Fruit fly (Drosophila melanogaster) whole organism, embryonic: Measurements from ENCODE around the gene CG5793.

Experiments
- Ada2b ChIP-seq: fragments of 200-800 bp; sonication (Bioruptor generic); IDR thresholded peaks from 2 replicates; pipeline ENCODE4 v1.3.6; 2022; ENCODE audit warnings: missing biosample characterization, missing genetic modification characterization
- Antp ChIP-seq: fragments of 200-800 bp; sonication (Bioruptor generic); optimal IDR thresholded peaks from 3 replicates; lab custom pipeline; 2016; ENCODE audit warnings: missing biosample characterization, missing genetic modification characterization
- Asciz ChIP-seq: fragments of 200-800 bp; sonication (Bioruptor generic); optimal IDR thresholded peaks from 2 replicates; lab custom pipeline; 2017; ENCODE audit warnings: missing biosample characterization, mild to moderate bottlenecking, missing genetic modification characterization, missing genetic modification reagents
- BEAF-32 ChIP-seq: fragments of 200-800 bp; sonication (Bioruptor generic); optimal IDR thresholded peaks from 3 replicates; lab custom pipeline; 2017; ENCODE audit warnings: missing biosample characterization, missing genetic modification characterization, mild to moderate bottlenecking, moderate library complexity, missing genetic modification reagents
- Bgb ChIP-seq: fragments of 200-800 bp; sonication (Bioruptor generic); IDR thresholded peaks from 2 replicates; pipeline ENCODE4 v1.3.6; 2022; ENCODE audit warnings: missing biosample characterization, missing genetic modification characterization; ENCODE audit not compliant: partially characterized antibody
- C15 ChIP-seq: fragments of 200-800 bp; sonication (Bioruptor generic); IDR thresholded peaks from 3 replicates; pipeline ENCODE4 v1.3.6; 2022; ENCODE audit warnings: missing biosample characterization, missing genetic modification characterization
- CG10209 ChIP-seq: fragments of 200-800 bp; sonication (Bioruptor generic); optimal IDR thresholded peaks from 3 replicates; lab custom pipeline; 2017; ENCODE audit warnings: missing biosample characterization, mild to moderate bottlenecking, missing genetic modification characterization, missing genetic modification reagents
- CG12219 ChIP-seq: fragments of 200-800 bp; sonication (Bioruptor generic); optimal IDR thresholded peaks from 3 replicates; lab custom pipeline; 2018; ENCODE audit warnings: missing biosample characterization, mild to moderate bottlenecking, missing genetic modification characterization
- CG12659 ChIP-seq: fragments of 200-800 bp; sonication (Bioruptor generic); optimal IDR thresholded peaks from 3 replicates; lab custom pipeline; 2017; ENCODE audit warnings: mild to moderate bottlenecking, missing biosample characterization, missing genetic modification reagents, missing genetic modification characterization
- CG13624 ChIP-seq: fragments of 200-800 bp; sonication (Bioruptor generic); optimal IDR thresholded peaks from 2 replicates; lab custom pipeline; 2016; ENCODE audit warnings: missing biosample characterization, missing genetic modification characterization
- CG13775 ChIP-seq: fragments of 200-800 bp; sonication (Bioruptor generic); optimal IDR thresholded peaks from 3 replicates; lab custom pipeline; 2017; ENCODE audit warnings: missing biosample characterization, mild to moderate bottlenecking, missing genetic modification characterization
- CG1647 ChIP-seq: fragments of 200-800 bp; sonication (Bioruptor generic); optimal IDR thresholded peaks from 3 replicates; lab custom pipeline; 2016; ENCODE audit warnings: missing biosample characterization, missing genetic modification characterization
- CG16815 ChIP-seq: fragments of 200-800 bp; sonication (Bioruptor generic); optimal IDR thresholded peaks from 3 replicates; lab custom pipeline; 2017; ENCODE audit warnings: missing biosample characterization, mild to moderate bottlenecking, missing genetic modification characterization
- CG1792 ChIP-seq: fragments of 200-800 bp; sonication (Bioruptor generic); optimal IDR thresholded peaks from 2 replicates; lab custom pipeline; 2016; ENCODE audit warnings: missing biosample characterization, missing genetic modification characterization
- CG32772 ChIP-seq: fragments of 200-800 bp; sonication (Bioruptor generic); IDR thresholded peaks from 2 replicates; pipeline ENCODE4 v1.3.6; 2022; ENCODE audit warnings: missing biosample characterization, missing genetic modification characterization
- CG3281 ChIP-seq: fragments of 200-800 bp; sonication (Bioruptor generic); optimal IDR thresholded peaks from 3 replicates; lab custom pipeline; 2017; ENCODE audit warnings: missing biosample characterization, mild to moderate bottlenecking, missing genetic modification characterization
- CG4328 ChIP-seq: fragments of 200-800 bp; sonication (Bioruptor generic); optimal IDR thresholded peaks from 3 replicates; lab custom pipeline; 2017; ENCODE audit warnings: missing biosample characterization, missing genetic modification reagents, missing genetic modification characterization
- CG4360 ChIP-seq: fragments of 200-800 bp; sonication (Bioruptor generic); IDR thresholded peaks from 2 replicates; pipeline ENCODE4 v1.3.6; 2022; ENCODE audit warnings: missing biosample characterization, missing genetic modification characterization
- CG7357 ChIP-seq: fragments of 200-800 bp; sonication (Bioruptor generic); IDR thresholded peaks from 3 replicates; pipeline ENCODE4 v1.3.6; 2022; ENCODE audit warnings: missing biosample characterization, missing genetic modification characterization
- CG8944 ChIP-seq: fragments of 200-800 bp; sonication (Bioruptor generic); optimal IDR thresholded peaks from 3 replicates; lab custom pipeline; 2016; ENCODE audit warnings: missing biosample characterization, missing genetic modification characterization
- CG9797 ChIP-seq: fragments of 200-800 bp; sonication (Bioruptor generic); optimal IDR thresholded peaks from 3 replicates; lab custom pipeline; 2018; ENCODE audit warnings: missing biosample characterization, mild to moderate bottlenecking, missing genetic modification characterization
- CoRest ChIP-seq: fragments of 200-800 bp; sonication (Bioruptor generic); optimal IDR thresholded peaks from 3 replicates; lab custom pipeline; 2018; ENCODE audit warnings: missing biosample characterization, mild to moderate bottlenecking, missing genetic modification characterization, moderate library complexity
- Dbx ChIP-seq: fragments of 200-800 bp; sonication (Bioruptor generic); IDR thresholded peaks from 3 replicates; pipeline ENCODE4 v1.3.6; 2022; ENCODE audit warnings: missing biosample characterization, missing genetic modification characterization
- Deaf1 ChIP-seq: fragments of 200-800 bp; optimal IDR thresholded peaks from 3 replicates; lab custom pipeline; 2019; ENCODE audit warnings: missing biosample characterization, mild to moderate bottlenecking, missing genetic modification characterization, moderate library complexity
- Dref ChIP-seq: fragments of 200-800 bp; sonication (Bioruptor generic); IDR thresholded peaks from 2 replicates; pipeline ENCODE4 v1.3.6; 2022; ENCODE audit warnings: missing biosample characterization, missing genetic modification characterization
- Drgx ChIP-seq: fragments of 200-800 bp; sonication (Bioruptor generic); IDR thresholded peaks from 2 replicates; pipeline ENCODE4 v1.3.6; 2022; ENCODE audit warnings: missing biosample characterization, missing genetic modification characterization
- Ets97D ChIP-seq: fragments of 200-800 bp; sonication (Bioruptor generic); optimal IDR thresholded peaks from 3 replicates; lab custom pipeline; 2016; ENCODE audit warnings: missing biosample characterization, missing genetic modification characterization
- Fer3 ChIP-seq: fragments of 200-800 bp; sonication (Bioruptor generic); optimal IDR thresholded peaks from 2 replicates; lab custom pipeline; 2018; ENCODE audit warnings: missing biosample characterization, mild to moderate bottlenecking, missing genetic modification characterization, moderate library complexity
- GATAe ChIP-seq: fragments of 200-800 bp; sonication (Bioruptor generic); conservative IDR thresholded peaks from 2 replicates; pipeline ENCODE4 v1.3.6; 2022; ENCODE audit warnings: missing biosample characterization, missing genetic modification characterization
- H2.0 ChIP-seq: fragments of 200-800 bp; sonication (Bioruptor generic); IDR thresholded peaks from 2 replicates; pipeline ENCODE4 v1.3.6; 2022; ENCODE audit warnings: missing biosample characterization, missing genetic modification characterization
- Hmr ChIP-seq: fragments of 200-800 bp; sonication (Bioruptor generic); optimal IDR thresholded peaks from 3 replicates; lab custom pipeline; 2017; ENCODE audit warnings: mild to moderate bottlenecking, missing biosample characterization, missing genetic modification reagents, missing genetic modification characterization
- Hr51 ChIP-seq, 2 experiments: fragments of 200-800 bp; sonication (Bioruptor generic); optimal IDR thresholded peaks; 2 replicates in 1 of 2; 3 replicates in 1 of 2; lab custom pipeline; 2016 to 2018; ENCODE audit warnings: missing biosample characterization in 2 of 2, missing genetic modification characterization in 2 of 2, mild to moderate bottlenecking in 1 of 2, moderate library complexity in 1 of 2
- Jarid2 ChIP-seq: fragments of 200-800 bp; sonication (Bioruptor generic); optimal IDR thresholded peaks from 3 replicates; lab custom pipeline; 2017; ENCODE audit warnings: mild to moderate bottlenecking, missing biosample characterization, missing genetic modification reagents, missing genetic modification characterization
- Ptx1 ChIP-seq: fragments of 200-800 bp; sonication (Bioruptor generic); IDR thresholded peaks from 2 replicates; pipeline ENCODE4 v1.3.6; 2022; ENCODE audit warnings: missing biosample characterization, missing genetic modification characterization
- Ravus ChIP-seq: fragments of 200-800 bp; sonication (Bioruptor generic); IDR thresholded peaks from 2 replicates; pipeline ENCODE4 v1.3.6; 2022; ENCODE audit warnings: missing biosample characterization, missing genetic modification characterization
- Sin3A ChIP-seq: fragments of >200 bp; optimal IDR thresholded peaks from 2 replicates; lab custom pipeline; 2018
- Xrp1 ChIP-seq: fragments of 200-800 bp; sonication (Bioruptor generic); IDR thresholded peaks from 2 replicates; pipeline ENCODE4 v1.3.6; 2022; ENCODE audit warnings: missing biosample characterization, missing genetic modification characterization
- aop ChIP-seq: fragments of 200-800 bp; sonication (Bioruptor generic); IDR thresholded peaks from 2 replicates; pipeline ENCODE4 v1.3.6; 2022; ENCODE audit warnings: missing biosample characterization, missing genetic modification characterization
- az2 ChIP-seq: fragments of 200-800 bp; sonication (Bioruptor generic); optimal IDR thresholded peaks from 3 replicates; lab custom pipeline; 2016; ENCODE audit warnings: missing biosample characterization, missing genetic modification characterization
- cwo ChIP-seq: fragments of 200-800 bp; sonication (Bioruptor generic); optimal IDR thresholded peaks from 3 replicates; lab custom pipeline; 2017; ENCODE audit warnings: missing biosample characterization, missing genetic modification characterization, mild to moderate bottlenecking, moderate library complexity, missing genetic modification reagents
- eve ChIP-seq, 2 experiments: fragments of >200 bp; optimal IDR thresholded peaks; 2 replicates each; lab custom pipeline; 2017; ENCODE audit warnings: missing biosample characterization in 2 of 2, missing genetic modification characterization in 2 of 2
- gfzf ChIP-seq: fragments of 200-800 bp; sonication (Bioruptor generic); optimal IDR thresholded peaks from 2 replicates; lab custom pipeline; 2016; ENCODE audit warnings: missing biosample characterization, mild to moderate bottlenecking, missing genetic modification characterization, moderate library complexity
- jing ChIP-seq: fragments of 200-800 bp; sonication (Bioruptor generic); optimal IDR thresholded peaks from 2 replicates; lab custom pipeline; 2018; ENCODE audit warnings: missing biosample characterization, mild to moderate bottlenecking, missing genetic modification characterization
- pho ChIP-seq: fragments of 200-800 bp; sonication (Bioruptor generic); optimal IDR thresholded peaks from 2 replicates; lab custom pipeline; 2016; ENCODE audit warnings: missing biosample characterization, missing genetic modification characterization
- run ChIP-seq: fragments of 200-800 bp; sonication (Bioruptor generic); optimal IDR thresholded peaks from 3 replicates; lab custom pipeline; 2018; ENCODE audit warnings: missing biosample characterization, mild to moderate bottlenecking, missing genetic modification characterization
- salm ChIP-seq: fragments of 200-800 bp; sonication (Bioruptor generic); optimal IDR thresholded peaks from 2 replicates; lab custom pipeline; 2018; ENCODE audit warnings: missing biosample characterization, mild to moderate bottlenecking, missing genetic modification characterization
- seq ChIP-seq: fragments of 200-800 bp; sonication (Bioruptor generic); IDR thresholded peaks from 2 replicates; pipeline ENCODE4 v1.3.6; 2022; ENCODE audit warnings: missing biosample characterization, missing genetic modification characterization
- sna ChIP-seq: fragments of 200-800 bp; sonication (Bioruptor generic); IDR thresholded peaks from 2 replicates; pipeline ENCODE4 v1.3.6; 2022; ENCODE audit warnings: missing biosample characterization, missing genetic modification characterization; ENCODE audit not compliant: partially characterized antibody
- stwl ChIP-seq: fragments of 200-800 bp; sonication (Bioruptor generic); optimal IDR thresholded peaks from 3 replicates; lab custom pipeline; 2018; ENCODE audit warnings: missing biosample characterization, mild to moderate bottlenecking, missing genetic modification characterization, moderate library complexity
- wdn ChIP-seq: fragments of 200-800 bp; sonication (Bioruptor generic); IDR thresholded peaks from 2 replicates; pipeline ENCODE4 v1.3.6; 2022; ENCODE audit warnings: missing biosample characterization, missing genetic modification characterization
- zfh2 ChIP-seq: fragments of 200-800 bp; sonication (Bioruptor generic); optimal IDR thresholded peaks from 2 replicates; lab custom pipeline; 2016; ENCODE audit warnings: missing biosample characterization, missing genetic modification characterization

The CG5793 gene

DNA sequence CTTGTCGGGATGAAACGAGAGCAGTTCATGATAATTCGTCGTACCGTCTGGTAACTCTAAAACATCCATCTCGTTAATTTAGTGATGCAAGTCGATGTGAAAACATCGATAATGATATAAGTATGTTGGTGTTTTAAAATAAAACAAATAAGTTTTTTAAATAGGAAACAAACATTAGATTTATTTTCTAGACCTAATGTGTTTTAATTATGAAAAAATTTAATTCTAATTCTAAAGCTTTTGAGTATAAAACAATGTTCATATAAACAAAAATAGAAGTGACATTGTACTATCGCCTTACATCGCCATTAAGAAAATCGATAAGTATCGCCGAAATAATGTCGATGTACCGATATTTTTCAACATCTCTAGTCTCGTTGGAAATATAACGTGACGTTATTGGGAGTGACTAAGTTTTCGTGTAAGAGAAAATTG, 16.3 kb upstream of the CG5793 start, which contains the start of gene Rab11 (continued):
- TF ChIP-seq wdn (GFP tag; lab: Robert Waterston, UW) (no peak), CG1792 (no peak), BEAF-32 (GFP tag; lab: Kevin White, UChicago) (peak; percentile 93), Drgx (GFP tag; lab: Robert Waterston, UW) (no peak), Ets97D (peak; percentile 14), Asciz (GFP tag; lab: Kevin White, UChicago) (peak; percentile 40), seq (no peak), Jarid2 (GFP tag; lab: Kevin White, UChicago) (no peak), CG4328 (GFP tag; lab: Kevin White, UChicago) (peak; percentile 55), zfh2 (GFP tag; lab: Kevin White, UChicago) (peak; percentile 23), Ravus (GFP tag; lab: Robert Waterston, UW) (no peak), Deaf1 (tag; lab: Kevin White, UChicago) (peak; percentile 34), CG3281 (no peak), eve (GFP tag; optimal IDR thresholded peaks at IDR 0.05; lab: Kevin White, UChicago) (no peak), CG9797 (GFP tag; lab: Kevin White, UChicago) (peak; percentile 17), CoRest (tag; lab: Kevin White, UChicago) (peak; percentile 77), Ada2b (GFP tag; lab: Robert Waterston, UW) (0 out of 2 replicates have a peak, but pooled peaks have one; percentile 14), CG10209 (GFP tag; lab: Kevin White, UChicago) (peak; percentile 38), jing (GFP tag; lab: Kevin White, UChicago) (no peak), CG8944 (peak; percentile 34), aop (GFP tag; lab: Robert Waterston, UW) (no peak), CG13775 (GFP tag; lab: Kevin White, UChicago) (peak; percentile 66), pho (GFP tag; lab: Kevin White, UChicago) (peak; percentile 10), C15 (GFP tag; lab: Robert Waterston, UW) (no peak), Xrp1 (peak; percentile 44; the same call in 1 of the 2 replicates), CG1647 (no peak), CG32772 (GFP tag; lab: Robert Waterston, UW) (no peak), CG4360 (GFP tag; lab: Robert Waterston, UW) (no peak), stwl (tag; lab: Kevin White, UChicago) (peak; percentile 69), GATAe (GFP tag; lab: Robert Waterston, UW) (no peak), sna (GFP tag; lab: Robert Waterston, UW) (peak; percentile 83), az2 (GFP tag; lab: Kevin White, UChicago) (peak; percentile 53), Bgb (GFP tag; lab: Robert Waterston, UW) (peak; percentile 91), CG12219 (GFP tag; lab: Kevin White, UChicago) (no peak), Hr51 (GFP tag; optimal IDR thresholded peaks at IDR 0.05; lab: Kevin White, UChicago) (peak in 1 of 2 experiments; percentile 54), run (tag; lab: Kevin White, UChicago) (no peak), CG7357 (no peak), gfzf (peak; percentile 50), Dbx (GFP tag; lab: Robert Waterston, UW) (peak; percentile 57; the same call in 2 of the 3 replicates), Antp (GFP tag; lab: Kevin White, UChicago) (peak; percentile 4), H2.0 (GFP tag; lab: Robert Waterston, UW) (no peak), Fer3 (tag; lab: Kevin White, UChicago) (no peak), CG13624 (GFP tag; lab: Kevin White, UChicago) (peak; percentile 35), CG16815 (peak; percentile 3), Dref (GFP tag; lab: Robert Waterston, UW) (peak; percentile 67), Hmr (GFP tag; lab: Kevin White, UChicago) (peak; percentile 67), salm (tag; lab: Kevin White, UChicago) (no peak), CG12659 (GFP tag; lab: Kevin White, UChicago) (peak; percentile 56), Ptx1 (GFP tag; lab: Robert Waterston, UW) (peak; percentile 62), Sin3A (lab: Kevin White, UChicago) (peak; percentile 23), cwo (GFP tag; lab: Kevin White, UChicago) (peak; percentile 20)
